Fruit fly (Drosophila melanogaster): ENCODE data around the gene CG43954.

CG43954 gene

dm6 chr3L:16647578-16648113 is 63.8 kb downstream of the CG43954 start, which contains the start of gene Abl (continued):
- TF ChIP-seq Sox15 (GFP tag; optimal IDR thresholded peaks at IDR 0.05): peak; percentile 19
- TF ChIP-seq CG16779 (tag; optimal IDR thresholded peaks at IDR 0.05): peak; percentile 37
- no peak for TF ChIP-seq achi (GFP tag; optimal IDR thresholded peaks at IDR 0.05)
- no peak for TF ChIP-seq CG32006 (GFP tag; optimal IDR thresholded peaks at IDR 0.05)
- TF ChIP-seq cyc (GFP tag; optimal IDR thresholded peaks at IDR 0.05): peak; percentile 39
- no peak for TF ChIP-seq Eip93F (GFP tag; optimal IDR thresholded peaks at IDR 0.05)
- TF ChIP-seq spab (GFP tag; optimal IDR thresholded peaks at IDR 0.05): no peak
- peak; percentile 38 for TF ChIP-seq lz (GFP tag; optimal IDR thresholded peaks at IDR 0.05)
- no peak for TF ChIP-seq Gug (GFP tag; IDR thresholded peaks at IDR 0.05)
- peak; percentile 50 for TF ChIP-seq CG9139 (GFP tag; optimal IDR thresholded peaks at IDR 0.05)
- TF ChIP-seq CG7368 (GFP tag; optimal IDR thresholded peaks at IDR 0.05): peak; percentile 37
- TF ChIP-seq svp (GFP tag): peak; percentile 84
- TF ChIP-seq Sox14 (GFP tag; optimal IDR thresholded peaks at IDR 0.05): peak; percentile 71
- TF ChIP-seq CG34406 (GFP tag; optimal IDR thresholded peaks at IDR 0.05): peak; percentile 16
- TF ChIP-seq CG8632 (GFP tag; optimal IDR thresholded peaks at IDR 0.05): no peak
- TF ChIP-seq CG3919 (GFP tag; optimal IDR thresholded peaks at IDR 0.05): peak; percentile 47
- TF ChIP-seq vri (GFP tag; optimal IDR thresholded peaks at IDR 0.05): peak; percentile 37
- peak; percentile 87 for TF ChIP-seq CG6854 (GFP tag; optimal IDR thresholded peaks at IDR 0.05)
- TF ChIP-seq CG31627 (GFP tag; optimal IDR thresholded peaks at IDR 0.05): peak; percentile 69
- no peak for TF ChIP-seq Blimp-1 (GFP tag; optimal IDR thresholded peaks at IDR 0.05)
- TF ChIP-seq Eip75B (GFP tag; optimal IDR thresholded peaks at IDR 0.05): no peak
- TF ChIP-seq dac (GFP tag; optimal IDR thresholded peaks at IDR 0.05): peak; percentile 22
- peak; percentile 35 for TF ChIP-seq CG10631 (GFP tag; optimal IDR thresholded peaks at IDR 0.05)
- TF ChIP-seq Lpt (GFP tag; optimal IDR thresholded peaks at IDR 0.05): no peak
- peak; percentile 42 for TF ChIP-seq Sox102F (GFP tag; optimal IDR thresholded peaks at IDR 0.05)
- TF ChIP-seq Hr38 (GFP tag; optimal IDR thresholded peaks at IDR 0.05): no peak
- TF ChIP-seq CG8119 (GFP tag; IDR thresholded peaks at IDR 0.05): peak; percentile 58; the same call in 1 of the 3 replicates
- no peak for TF ChIP-seq CG4318 (GFP tag; optimal IDR thresholded peaks at IDR 0.05)
- TF ChIP-seq Ets21C (GFP tag; optimal IDR thresholded peaks at IDR 0.05): peak; percentile 32
- TF ChIP-seq CG11294 (GFP tag; IDR thresholded peaks at IDR 0.05): no peak
- TF ChIP-seq dsx (GFP tag; optimal IDR thresholded peaks at IDR 0.05; ENCODE audit: poor library complexity, severe bottlenecking): peak; percentile 60
- TF ChIP-seq esn (GFP tag; optimal IDR thresholded peaks at IDR 0.05): peak; percentile 54
- TF ChIP-seq fd59A (GFP tag; optimal IDR thresholded peaks at IDR 0.05): no peak
- peak; percentile 56 for TF ChIP-seq CG6808 (GFP tag; optimal IDR thresholded peaks at IDR 0.05)
- peak; percentile 1 for TF ChIP-seq CG11902 (GFP tag; optimal IDR thresholded peaks at IDR 0.05)
- TF ChIP-seq CG6163 (GFP tag; IDR thresholded peaks at IDR 0.05): no peak
- no peak for TF ChIP-seq CG8319 (GFP tag; optimal IDR thresholded peaks at IDR 0.05)
- TF ChIP-seq Eip78C (GFP tag): peak; percentile 85

dm6 chr3L:16646865-16647459 is 64.5 kb downstream of the CG43954 start:
- TF ChIP-seq CG6276 (GFP tag; optimal IDR thresholded peaks at IDR 0.05) (no peak), OdsH (GFP tag; optimal IDR thresholded peaks at IDR 0.05) (no peak), CG10669 (GFP tag; optimal IDR thresholded peaks at IDR 0.05) (no peak), CG15336 (GFP tag; IDR thresholded peaks at IDR 0.05) (no peak), CG11762 (GFP tag; optimal IDR thresholded peaks at IDR 0.05; ENCODE audit: insufficient read depth) (no peak), Sox102F (GFP tag; optimal IDR thresholded peaks at IDR 0.05) (no peak), CG11294 (GFP tag; IDR thresholded peaks at IDR 0.05) (no peak), Gug (GFP tag; IDR thresholded peaks at IDR 0.05) (0 out of 2 replicates have a peak, but pooled peaks have one; percentile 30), eg (GFP tag; IDR thresholded peaks at IDR 0.05) (0 out of 3 replicates have a peak, but pooled peaks have one; percentile 38), CG9139 (GFP tag; optimal IDR thresholded peaks at IDR 0.05) (no peak)

Data from whole organism, prepupa.